Worm (Caenorhabditis elegans) whole organism, young adult: ENCODE measurements around the gene str-232.

Experiments used
- B0019.2 ChIP-seq: fragments of 200-800 bp; sonication (Bioruptor generic); conservative IDR thresholded peaks from 2 replicates; pipeline ENCODE4 v1.3.6; 2022; ENCODE audit warnings: missing genetic modification reagents, missing genetic modification characterization, missing compliant biosample characterization
- B0336.3 ChIP-seq: fragments of 200-800 bp; sonication (Bioruptor generic); IDR thresholded peaks from 2 replicates; pipeline ENCODE4 v1.3.6; 2022; ENCODE audit warnings: missing genetic modification characterization, missing compliant biosample characterization
- D2030.7 ChIP-seq: fragments of 200-800 bp; sonication (Bioruptor generic); IDR thresholded peaks from 2 replicates; pipeline ENCODE4 v1.3.6; 2022; ENCODE audit warnings: missing genetic modification reagents, missing genetic modification characterization, missing compliant biosample characterization
- F10E7.11 ChIP-seq: sonication (generic microtip); optimal IDR thresholded peaks from 2 replicates; lab custom pipeline; 2017; ENCODE audit warnings: mild to moderate bottlenecking, missing genetic modification characterization, moderate library complexity, missing compliant biosample characterization
- F33H1.4 ChIP-seq: fragments of 200-800 bp; sonication (Bioruptor generic); IDR thresholded peaks from 2 replicates; pipeline ENCODE4 v1.3.6; 2022; ENCODE audit warnings: missing genetic modification reagents, missing genetic modification characterization, missing compliant biosample characterization
- F37B4.10 ChIP-seq: fragments of 200-800 bp; sonication (Bioruptor generic); IDR thresholded peaks from 2 replicates; pipeline ENCODE4 v1.3.6; 2022; ENCODE audit warnings: missing genetic modification characterization, missing compliant biosample characterization
- F39B2.1 ChIP-seq: fragments of 200-800 bp; sonication (Bioruptor generic); IDR thresholded peaks from 2 replicates; pipeline ENCODE4 v1.3.6; 2022; ENCODE audit warnings: missing genetic modification reagents, missing genetic modification characterization, missing compliant biosample characterization
- F57C9.4 ChIP-seq: sonication (generic microtip); optimal IDR thresholded peaks from 2 replicates; lab custom pipeline; 2017; ENCODE audit warnings: mild to moderate bottlenecking, missing genetic modification characterization, missing compliant biosample characterization
- T26A5.8 ChIP-seq: sonication (generic microtip); optimal IDR thresholded peaks from 2 replicates; lab custom pipeline; 2016; ENCODE audit warnings: missing genetic modification characterization, missing compliant biosample characterization
- Y56A3A.18 ChIP-seq: fragments of 200-800 bp; sonication (Bioruptor generic); IDR thresholded peaks from 2 replicates; pipeline ENCODE4 v1.3.6; 2022; ENCODE audit warnings: missing genetic modification reagents, missing genetic modification characterization, missing compliant biosample characterization
- Y67H2A.10 ChIP-seq: fragments of 200-800 bp; sonication (Bioruptor generic); conservative IDR thresholded peaks from 2 replicates; pipeline ENCODE4 v1.3.6; 2022; ENCODE audit warnings: missing genetic modification reagents, missing genetic modification characterization, missing compliant biosample characterization
- ama-1 ChIP-seq, 3 experiments: fragments of 150-350 bp in 1 of 3; sonication (generic microtip) in 2 of 3; optimal IDR thresholded peaks; 2 replicates each; lab custom pipeline; 2014 to 2018; ENCODE audit warnings: missing biosample characterization in 2 of 3, missing genetic modification characterization in 2 of 3, missing genetic modification reagents in 2 of 3
- aptf-2 ChIP-seq: fragments of 200-800 bp; sonication (Bioruptor generic); conservative IDR thresholded peaks from 2 replicates; pipeline ENCODE4 v1.3.6; 2022; ENCODE audit warnings: missing genetic modification reagents, missing genetic modification characterization, missing compliant biosample characterization
- atf-7 ChIP-seq: sonication (generic microtip); optimal IDR thresholded peaks from 2 replicates; lab custom pipeline; 2017; ENCODE audit warnings: mild to moderate bottlenecking, missing genetic modification characterization, missing compliant biosample characterization
- attf-3 ChIP-seq: fragments of 200-800 bp; sonication (Bioruptor generic); conservative IDR thresholded peaks from 2 replicates; pipeline ENCODE4 v1.3.6; 2022; ENCODE audit warnings: missing genetic modification reagents, missing genetic modification characterization, missing compliant biosample characterization
- bed-1 ChIP-seq: fragments of 200-800 bp; sonication (Bioruptor generic); IDR thresholded peaks from 2 replicates; pipeline ENCODE4 v1.3.6; 2022; ENCODE audit warnings: missing genetic modification reagents, missing genetic modification characterization, missing compliant biosample characterization
- ccch-3 ChIP-seq: fragments of 200-800 bp; sonication (Bioruptor generic); optimal IDR thresholded peaks from 2 replicates; lab custom pipeline; 2018; ENCODE audit warnings: mild to moderate bottlenecking, missing genetic modification characterization, missing compliant biosample characterization
- ceh-100 ChIP-seq: fragments of 200-800 bp; sonication (Bioruptor generic); IDR thresholded peaks from 2 replicates; pipeline ENCODE4 v1.3.6; 2022; ENCODE audit warnings: missing genetic modification reagents, missing genetic modification characterization, missing compliant biosample characterization
- ceh-27 ChIP-seq: fragments of 200-800 bp; sonication (Bioruptor generic); optimal IDR thresholded peaks from 2 replicates; lab custom pipeline; 2018; ENCODE audit warnings: mild to moderate bottlenecking, missing genetic modification characterization, moderate library complexity, missing compliant biosample characterization
- dox-1 ChIP-seq: fragments of 200-800 bp; sonication (Bioruptor generic); IDR thresholded peaks from 2 replicates; pipeline ENCODE4 v1.3.6; 2022; ENCODE audit warnings: missing genetic modification reagents, missing genetic modification characterization, missing compliant biosample characterization
- dpff-1 ChIP-seq: sonication (generic microtip); optimal IDR thresholded peaks from 2 replicates; lab custom pipeline; 2017; ENCODE audit warnings: mild to moderate bottlenecking, missing genetic modification characterization, missing compliant biosample characterization
- efl-1 ChIP-seq: fragments of 150-350 bp; optimal IDR thresholded peaks from 2 replicates; lab custom pipeline; 2014; ENCODE audit warnings: missing biosample characterization, missing genetic modification reagents, missing genetic modification characterization
- egl-18 ChIP-seq: fragments of 200-800 bp; sonication (Bioruptor generic); IDR thresholded peaks from 2 replicates; pipeline ENCODE4 v1.3.6; 2022; ENCODE audit warnings: missing genetic modification reagents, missing genetic modification characterization, missing compliant biosample characterization
- ekl-4 ChIP-seq: fragments of 200-800 bp; sonication (Bioruptor generic); IDR thresholded peaks from 2 replicates; pipeline ENCODE4 v1.3.6; 2022; ENCODE audit warnings: missing genetic modification reagents, missing genetic modification characterization, missing compliant biosample characterization
- hlh-12 ChIP-seq: sonication (generic microtip); optimal IDR thresholded peaks from 2 replicates; lab custom pipeline; 2016; ENCODE audit warnings: missing genetic modification characterization, missing compliant biosample characterization
- hrde-1 ChIP-seq: sonication (generic microtip); optimal IDR thresholded peaks from 2 replicates; lab custom pipeline; 2016; ENCODE audit warnings: missing genetic modification characterization, mild to moderate bottlenecking, missing compliant biosample characterization, moderate library complexity, missing genotype, missing genetic modification reagents, borderline replicate concordance
- lin-26 ChIP-seq: fragments of 200-800 bp; sonication (Bioruptor generic); IDR thresholded peaks from 2 replicates; pipeline ENCODE4 v1.3.6; 2022; ENCODE audit warnings: missing genetic modification reagents, missing genetic modification characterization, missing compliant biosample characterization
- lin-35 ChIP-seq, 3 experiments: fragments of 150-350 bp in 2 of 3; sonication (generic microtip) in 1 of 3; optimal IDR thresholded peaks; 2 replicates each; lab custom pipeline; 2014 to 2018; ENCODE audit warnings: missing biosample characterization in 3 of 3, missing genetic modification characterization in 3 of 3, missing genetic modification reagents in 3 of 3
- lir-1 ChIP-seq: fragments of 200-800 bp; sonication (Bioruptor generic); conservative IDR thresholded peaks from 2 replicates; pipeline ENCODE4 v1.3.6; 2022; ENCODE audit warnings: missing genetic modification reagents, missing genetic modification characterization, missing compliant biosample characterization
- lsl-1 ChIP-seq: fragments of 200-800 bp; sonication (Bioruptor generic); optimal IDR thresholded peaks from 2 replicates; lab custom pipeline; 2018; ENCODE audit warnings: mild to moderate bottlenecking, missing genetic modification characterization, moderate library complexity, missing compliant biosample characterization
- madf-6 ChIP-seq: fragments of 200-800 bp; sonication (Bioruptor generic); IDR thresholded peaks from 2 replicates; pipeline ENCODE4 v1.3.6; 2022; ENCODE audit warnings: missing genetic modification reagents, missing genetic modification characterization, missing compliant biosample characterization
- madf-8 ChIP-seq: fragments of 200-800 bp; sonication (Bioruptor generic); conservative IDR thresholded peaks from 2 replicates; pipeline ENCODE4 v1.3.6; 2022; ENCODE audit warnings: missing genetic modification reagents, missing genetic modification characterization, missing compliant biosample characterization
- mcd-1 ChIP-seq: fragments of 200-800 bp; sonication (Bioruptor generic); IDR thresholded peaks from 2 replicates; pipeline ENCODE4 v1.3.6; 2022; ENCODE audit warnings: missing genetic modification reagents, missing genetic modification characterization, missing compliant biosample characterization
- mxl-1 ChIP-seq: sonication (generic microtip); optimal IDR thresholded peaks from 2 replicates; lab custom pipeline; 2016; ENCODE audit warnings: missing genetic modification characterization, missing compliant biosample characterization
- nhr-179 ChIP-seq: sonication (generic microtip); optimal IDR thresholded peaks from 2 replicates; lab custom pipeline; 2016; ENCODE audit warnings: mild to moderate bottlenecking, missing genetic modification characterization, missing compliant biosample characterization
- rpc-1 ChIP-seq, 2 experiments: fragments of 150-350 bp in 1 of 2; sonication (generic microtip) in 1 of 2; optimal IDR thresholded peaks; 2 replicates each; lab custom pipeline; 2014 to 2018; ENCODE audit warnings: missing biosample characterization in 1 of 2, missing genetic modification characterization in 1 of 2, missing genetic modification reagents in 1 of 2, missing genotype in 1 of 2
- snpc-4 ChIP-seq, 5 experiments: fragments of 150-350 bp in 1 of 5; sonication (generic microtip) in 4 of 5; optimal IDR thresholded peaks; 2 replicates each; lab custom pipeline; 2014 to 2018; ENCODE audit warnings: missing genetic modification characterization in 5 of 5, missing biosample characterization in 3 of 5, antibody characterized with exemption in 2 of 5, mild to moderate bottlenecking in 2 of 5, missing compliant biosample characterization in 2 of 5, missing genotype in 2 of 5, moderate library complexity in 2 of 5, missing genetic modification reagents in 1 of 5
- tlf-1 ChIP-seq: fragments of 200-800 bp; sonication (Bioruptor generic); optimal IDR thresholded peaks from 2 replicates; lab custom pipeline; 2018; ENCODE audit warnings: mild to moderate bottlenecking, missing genetic modification characterization, missing compliant biosample characterization
- xnd-1 ChIP-seq: sonication (generic microtip); optimal IDR thresholded peaks from 2 replicates; lab custom pipeline; 2016; ENCODE audit warnings: missing genotype, missing genetic modification reagents, missing genetic modification characterization, missing compliant biosample characterization
- zfh-2 ChIP-seq: fragments of 200-800 bp; sonication (Bioruptor generic); conservative IDR thresholded peaks from 2 replicates; pipeline ENCODE4 v1.3.6; 2022; ENCODE audit warnings: missing genetic modification reagents, missing genetic modification characterization, missing compliant biosample characterization
- ztf-25 ChIP-seq: fragments of 200-800 bp; sonication (Bioruptor generic); IDR thresholded peaks from 2 replicates; pipeline ENCODE4 v1.3.6; 2022; ENCODE audit warnings: missing genetic modification reagents, missing genetic modification characterization, missing compliant biosample characterization

str-232 gene

DNA sequence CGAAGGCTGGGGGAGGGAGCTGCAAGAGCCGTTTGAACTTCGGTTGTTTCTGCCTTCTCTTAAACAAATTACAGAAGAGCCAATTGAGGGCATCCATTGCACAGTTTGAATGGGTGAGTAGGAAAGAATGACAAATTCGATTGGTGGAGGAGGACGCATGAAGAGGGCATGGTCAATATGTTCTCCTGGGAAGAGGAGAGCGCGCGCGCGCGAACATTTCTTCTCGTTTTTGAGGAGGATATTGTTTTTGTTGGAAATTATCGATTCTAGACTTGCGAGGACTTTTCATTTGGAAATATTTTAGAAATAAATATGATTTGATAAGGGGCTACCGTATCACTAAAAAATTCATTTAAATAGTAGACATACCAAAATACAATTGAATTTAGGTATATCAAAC, 16.0 kb upstream of the str-232 start, which contains the start of gene T10C6.7 (continued):
- TF ChIP-seq lir-1 (GFP tag; lab: Robert Waterston, UW) (0 out of 2 replicates have a peak, but pooled peaks have one; percentile 10), lin-26 (GFP tag; lab: Robert Waterston, UW) (no peak), B0019.2 (GFP tag; lab: Robert Waterston, UW) (no peak), F10E7.11 (tag; lab: Kevin White, UChicago) (no peak), mcd-1 (no peak), hlh-12 (tag; lab: Kevin White, UChicago) (no peak), mxl-1 (tag; lab: Kevin White, UChicago) (no peak), atf-7 (tag; lab: Kevin White, UChicago) (no peak), xnd-1 (tag; lab: Kevin White, UChicago) (peak; percentile 7), snpc-4 (GFP tag; optimal IDR thresholded peaks at IDR 0.05; lab: Kevin White, UChicago) (no peak), snpc-4 (tag; optimal IDR thresholded peaks at IDR 0.05; lab: Kevin White, UChicago) (no peak), bed-1 (GFP tag; lab: Robert Waterston, UW) (no peak), F39B2.1 (GFP tag; lab: Robert Waterston, UW) (no peak), dox-1 (GFP tag; lab: Robert Waterston, UW) (no peak), ekl-4 (GFP tag; lab: Robert Waterston, UW) (no peak), F57C9.4 (tag; lab: Kevin White, UChicago) (no peak), madf-6 (peak; percentile 87), Y56A3A.18 (GFP tag; lab: Robert Waterston, UW) (no peak), attf-3 (GFP tag; lab: Robert Waterston, UW) (no peak), ccch-3 (no peak), ceh-27 (GFP tag; lab: Kevin White, UChicago) (no peak), rpc-1 (optimal IDR thresholded peaks at IDR 0.05; lab: Kevin White, UChicago) (no peak), rpc-1 (tag; optimal IDR thresholded peaks at IDR 0.05; lab: Kevin White, UChicago) (no peak), ama-1 (optimal IDR thresholded peaks at IDR 0.05; lab: Kevin White, UChicago) (no peak), ama-1 (GFP tag; optimal IDR thresholded peaks at IDR 0.05; lab: Kevin White, UChicago) (no peak), tlf-1 (GFP tag; lab: Kevin White, UChicago) (no peak), hrde-1 (tag; lab: Kevin White, UChicago) (no peak)
- TF ChIP-seq, all 124 proteins: peak for 9

- no peak for TF ChIP-seq egl-18 (GFP tag; lab: Robert Waterston, UW)
- peak; percentile 92 for TF ChIP-seq aptf-2
These were observed 13.7 kb upstream of the str-232 start for ce11 chrV:16029237-16029636.

ce11 chrV:16024917-16025316, 9.4 kb upstream of the str-232 start:
- TF ChIP-seq ceh-100 (GFP tag; lab: Robert Waterston, UW) = no peak
- TF ChIP-seq hlh-12 (tag; lab: Kevin White, UChicago) = no peak
- no peak for TF ChIP-seq nhr-179 (tag; lab: Kevin White, UChicago)
- TF ChIP-seq zfh-2 (GFP tag; lab: Robert Waterston, UW) = peak; percentile 51

DNA sequence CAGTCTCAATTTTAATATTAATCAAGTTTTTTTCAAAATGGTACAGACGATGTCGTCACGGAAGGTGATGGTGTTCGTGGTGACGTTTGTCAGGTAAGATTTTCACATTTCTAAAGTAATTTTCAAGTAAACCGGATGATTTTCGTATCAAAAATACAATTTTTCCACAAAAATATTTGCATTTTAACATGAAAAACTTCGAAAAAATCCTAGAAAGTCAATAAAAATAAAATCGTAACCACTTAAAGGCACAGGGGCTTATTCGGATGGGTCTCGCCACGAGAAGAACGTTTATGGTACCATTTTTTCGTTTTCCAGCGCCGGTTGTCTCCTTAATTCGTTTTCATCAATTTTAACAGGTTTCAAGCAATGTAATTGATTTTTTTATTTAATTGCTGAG, 8.7 kb upstream of the str-232 start, which contains the start of gene T10C6.6:
TSS of gene T10C6.6 (plus strand) at position 27 of the 400 bp plus-strand sequence.
- TF ChIP-seq lsl-1 (GFP tag; lab: Kevin White, UChicago) = peak; percentile 88
- TF ChIP-seq B0336.3 = peak; percentile 24; the same call in 1 of the 2 replicates
- no peak for TF ChIP-seq rpc-1 (optimal IDR thresholded peaks at IDR 0.05; lab: Kevin White, UChicago)
- TF ChIP-seq rpc-1 (tag; optimal IDR thresholded peaks at IDR 0.05; lab: Kevin White, UChicago) = no peak
- peak; percentile 79 for TF ChIP-seq xnd-1 (tag; lab: Kevin White, UChicago)
- no peak for TF ChIP-seq F10E7.11 (tag; lab: Kevin White, UChicago)
- TF ChIP-seq ekl-4 (GFP tag; lab: Robert Waterston, UW) = peak; percentile 54; the same call in 1 of the 2 replicates
- peak; percentile 84 for TF ChIP-seq F33H1.4 (GFP tag; lab: Robert Waterston, UW)
- TF ChIP-seq ama-1 (optimal IDR thresholded peaks at IDR 0.05; lab: Kevin White, UChicago) = no peak
- no peak for TF ChIP-seq ama-1 (GFP tag; optimal IDR thresholded peaks at IDR 0.05; lab: Kevin White, UChicago)
- peak; percentile 38; the same call in 1 of the 2 replicates for TF ChIP-seq madf-8
- no peak for TF ChIP-seq efl-1
- TF ChIP-seq T26A5.8 = no peak
- TF ChIP-seq lin-35 (GFP tag; optimal IDR thresholded peaks at IDR 0.05; lab: Kevin White, UChicago) = no peak
- TF ChIP-seq dpff-1 (tag; lab: Kevin White, UChicago) = no peak
- TF ChIP-seq D2030.7 = peak; percentile 56
- TF ChIP-seq ztf-25 (GFP tag; lab: Robert Waterston, UW) = no peak
- TF ChIP-seq snpc-4 (GFP tag; optimal IDR thresholded peaks at IDR 0.05; lab: Kevin White, UChicago) = no peak
- TF ChIP-seq snpc-4 (tag; optimal IDR thresholded peaks at IDR 0.05; lab: Kevin White, UChicago) = peak in 2 of 4 experiments; percentile 24 to 35
- no peak for TF ChIP-seq zfh-2 (GFP tag; lab: Robert Waterston, UW)
- TF ChIP-seq Y67H2A.10 (GFP tag; lab: Robert Waterston, UW) = no peak
- TF ChIP-seq F37B4.10 (GFP tag; lab: Robert Waterston, UW) = no peak
